Comparison of ENCODE assay signal across 4 worm cellular contexts in the genomic region with DNA sequence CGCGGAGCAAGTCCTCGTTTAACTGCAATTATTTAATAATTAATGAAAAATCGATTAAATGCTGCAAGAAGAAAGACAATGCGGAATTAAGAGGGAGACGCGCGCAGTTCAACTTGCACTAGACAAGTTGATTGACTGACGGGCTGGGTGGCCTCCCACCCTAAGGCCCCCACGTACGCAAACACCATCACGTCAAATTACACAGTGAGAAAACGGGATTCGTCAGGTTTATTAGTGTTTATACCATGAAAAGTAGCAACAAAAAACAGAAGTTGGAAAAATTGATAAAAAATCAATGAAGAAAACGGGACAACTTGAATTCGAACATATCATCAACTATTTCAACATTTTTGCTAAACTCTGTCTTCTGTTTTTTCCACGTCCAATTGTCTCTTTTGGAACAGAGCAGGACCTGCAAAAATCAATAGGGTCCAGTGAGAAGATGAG.
TF ChIP-seq lines count a peak whose summit lies in the region.

No protein-coding gene starts in this region.

TF ChIP-seq in whole organism, L2 larva, 48 proteins besides CTCF, POLR2A, EP300 and RAD21:
- peak; percentile 39 for TF ChIP-seq F13H6.1 (tag; optimal IDR thresholded peaks at IDR 0.05; lab: Kevin White, UChicago)
- TF ChIP-seq snpc-4 (tag; optimal IDR thresholded peaks at IDR 0.05; lab: Kevin White, UChicago): no peak
- peak; percentile 8 for TF ChIP-seq lin-13 (GFP tag; optimal IDR thresholded peaks at IDR 0.05; lab: Kevin White, UChicago)
- TF ChIP-seq C34F6.9 (tag; optimal IDR thresholded peaks at IDR 0.05; lab: Kevin White, UChicago): peak; percentile 51
- peak; percentile 4 for TF ChIP-seq nhr-129 (tag; optimal IDR thresholded peaks at IDR 0.05; lab: Kevin White, UChicago)
- no peak for TF ChIP-seq Y55F3AM.14 (GFP tag; optimal IDR thresholded peaks at IDR 0.05; lab: Kevin White, UChicago)
- no peak for TF ChIP-seq nhr-77 (tag; optimal IDR thresholded peaks at IDR 0.05; lab: Kevin White, UChicago)
- no peak for TF ChIP-seq skn-1 (tag; optimal IDR thresholded peaks at IDR 0.05; lab: Kevin White, UChicago)
- no peak for TF ChIP-seq sem-4 (tag; optimal IDR thresholded peaks at IDR 0.05; lab: Kevin White, UChicago)
- peak; percentile 37 for TF ChIP-seq sma-9 (GFP tag; optimal IDR thresholded peaks at IDR 0.05; lab: Kevin White, UChicago)
- no peak for TF ChIP-seq sma-9 (tag; optimal IDR thresholded peaks at IDR 0.05; lab: Kevin White, UChicago)
- peak; percentile 38 for TF ChIP-seq crh-2 (tag; optimal IDR thresholded peaks at IDR 0.05; lab: Kevin White, UChicago)
- TF ChIP-seq unc-55 (GFP tag; optimal IDR thresholded peaks at IDR 0.05; lab: Kevin White, UChicago): peak; percentile 51
- TF ChIP-seq fos-1 (tag; optimal IDR thresholded peaks at IDR 0.05; lab: Kevin White, UChicago): peak; percentile 15

TF ChIP-seq in whole organism, L4 larva, 104 proteins besides CTCF, POLR2A, EP300 and RAD21:
- TF ChIP-seq ctbp-1 (GFP tag; IDR thresholded peaks at IDR 0.05; lab: Robert Waterston, UW) (0 out of 2 replicates have a peak, but pooled peaks have one; percentile 8), rbr-2 (tag; optimal IDR thresholded peaks at IDR 0.05; lab: Kevin White, UChicago) (peak; percentile 37), dmd-6 (GFP tag; IDR thresholded peaks at IDR 0.05; lab: Robert Waterston, UW) (peak; percentile 44; the same call in 1 of the 2 replicates), jun-1 (tag; optimal IDR thresholded peaks at IDR 0.05; lab: Kevin White, UChicago) (no peak), hmg-1.1 (GFP tag; IDR thresholded peaks at IDR 0.05; lab: Robert Waterston, UW) (peak; percentile 65), mxl-3 (GFP tag; optimal IDR thresholded peaks at IDR 0.05; lab: Kevin White, UChicago) (peak; percentile 28), ceh-20 (GFP tag; IDR thresholded peaks at IDR 0.05; lab: Robert Waterston, UW) (peak; percentile 34; the same call in 1 of the 2 replicates), unc-62 (GFP tag; optimal IDR thresholded peaks at IDR 0.05 in 1 of 2; lab: Kevin White, UChicago) (no peak), unc-62 (tag; optimal IDR thresholded peaks at IDR 0.05; lab: Kevin White, UChicago) (no peak), dpl-1 (GFP tag; optimal IDR thresholded peaks at IDR 0.05; lab: Kevin White, UChicago) (peak; percentile 39), mep-1 (tag; optimal IDR thresholded peaks at IDR 0.05; lab: Kevin White, UChicago) (peak; percentile 62), zip-2 (tag; optimal IDR thresholded peaks at IDR 0.05; lab: Kevin White, UChicago) (no peak), aha-1 (tag; lab: Kevin White, UChicago) (peak; percentile 43), daf-12 (tag; optimal IDR thresholded peaks at IDR 0.05; lab: Kevin White, UChicago) (no peak), ceh-82 (tag; optimal IDR thresholded peaks at IDR 0.05; lab: Kevin White, UChicago) (no peak), nhr-10 (tag; optimal IDR thresholded peaks at IDR 0.05; lab: Kevin White, UChicago) (no peak), nhr-28 (tag; optimal IDR thresholded peaks at IDR 0.05; lab: Kevin White, UChicago) (peak; percentile 52), ceh-62 (tag; optimal IDR thresholded peaks at IDR 0.05; lab: Kevin White, UChicago) (no peak), daf-16 (GFP tag; optimal IDR thresholded peaks at IDR 0.05; lab: Kevin White, UChicago) (no peak), daf-16 (tag; optimal IDR thresholded peaks at IDR 0.05; lab: Kevin White, UChicago) (peak; percentile 67)

TF ChIP-seq in whole organism, late embryonic, 69 proteins besides CTCF, POLR2A, EP300 and RAD21:
- TF ChIP-seq ceh-24 (tag; optimal IDR thresholded peaks at IDR 0.05; lab: Kevin White, UChicago) (no peak), ceh-14 (tag; optimal IDR thresholded peaks at IDR 0.05; lab: Kevin White, UChicago) (peak; percentile 55), pha-2 (tag; optimal IDR thresholded peaks at IDR 0.05; lab: Kevin White, UChicago) (no peak), pag-3 (tag; optimal IDR thresholded peaks at IDR 0.05; lab: Kevin White, UChicago; ENCODE audit: borderline replicate concordance) (no peak), gmeb-2 (tag; optimal IDR thresholded peaks at IDR 0.05; lab: Kevin White, UChicago) (no peak), ceh-30 (tag; optimal IDR thresholded peaks at IDR 0.05; lab: Kevin White, UChicago) (no peak), unc-86 (tag; optimal IDR thresholded peaks at IDR 0.05; lab: Kevin White, UChicago) (peak; percentile 5), sox-4 (tag; optimal IDR thresholded peaks at IDR 0.05; lab: Kevin White, UChicago) (no peak), eyg-1 (tag; optimal IDR thresholded peaks at IDR 0.05; lab: Kevin White, UChicago) (no peak), dve-1 (tag; optimal IDR thresholded peaks at IDR 0.05; lab: Kevin White, UChicago) (no peak), hlh-6 (tag; optimal IDR thresholded peaks at IDR 0.05; lab: Kevin White, UChicago) (no peak), ceh-34 (tag; optimal IDR thresholded peaks at IDR 0.05; lab: Kevin White, UChicago) (peak; percentile 26), unc-55 (GFP tag; optimal IDR thresholded peaks at IDR 0.05; lab: Kevin White, UChicago) (peak; percentile 84), unc-3 (GFP tag; conservative IDR thresholded peaks at IDR 0.05; lab: Robert Waterston, UW) (0 out of 2 replicates have a peak, but pooled peaks have one; percentile 27), unc-3 (tag; optimal IDR thresholded peaks at IDR 0.05; lab: Kevin White, UChicago) (no peak), ttx-3 (tag; optimal IDR thresholded peaks at IDR 0.05; lab: Kevin White, UChicago) (peak; percentile 24), tbx-7 (tag; optimal IDR thresholded peaks at IDR 0.05; lab: Kevin White, UChicago) (no peak), hlh-13 (GFP tag; optimal IDR thresholded peaks at IDR 0.05; lab: Kevin White, UChicago) (no peak), ceh-31 (tag; optimal IDR thresholded peaks at IDR 0.05; lab: Kevin White, UChicago) (peak; percentile 65), nfya-1 (tag; optimal IDR thresholded peaks at IDR 0.05; lab: Kevin White, UChicago) (peak; percentile 13), nhr-11 (tag; optimal IDR thresholded peaks at IDR 0.05; lab: Kevin White, UChicago) (no peak), ref-2 (tag; optimal IDR thresholded peaks at IDR 0.05; lab: Kevin White, UChicago) (peak; percentile 32), odd-2 (tag; optimal IDR thresholded peaks at IDR 0.05; lab: Kevin White, UChicago) (no peak), ceh-48 (tag; optimal IDR thresholded peaks at IDR 0.05; lab: Kevin White, UChicago) (peak; percentile 64), fax-1 (tag; optimal IDR thresholded peaks at IDR 0.05; lab: Kevin White, UChicago) (no peak), sox-2 (GFP tag; IDR thresholded peaks at IDR 0.05; lab: Robert Waterston, UW) (no peak), sdc-2 (tag; optimal IDR thresholded peaks at IDR 0.05; lab: Kevin White, UChicago) (peak; percentile 47), ceh-22 (tag; optimal IDR thresholded peaks at IDR 0.05; lab: Kevin White, UChicago) (no peak), unc-42 (tag; optimal IDR thresholded peaks at IDR 0.05; lab: Kevin White, UChicago) (peak; percentile 18), pha-4 (tag; optimal IDR thresholded peaks at IDR 0.05; lab: Kevin White, UChicago) (no peak)

TF ChIP-seq in whole organism, mixed stage, embryonic, 35 proteins besides CTCF, POLR2A, EP300 and RAD21:
- TF ChIP-seq cnd-1 (tag; optimal IDR thresholded peaks at IDR 0.05; lab: Kevin White, UChicago) (peak; percentile 10), sptf-1 (tag; optimal IDR thresholded peaks at IDR 0.05; lab: Kevin White, UChicago) (peak; percentile 19), ces-1 (GFP tag; optimal IDR thresholded peaks at IDR 0.05; lab: Kevin White, UChicago) (peak; percentile 51), unc-120 (tag; optimal IDR thresholded peaks at IDR 0.05; lab: Kevin White, UChicago; ENCODE audit: poor library complexity, severe bottlenecking) (peak; percentile 14), nhr-76 (tag; optimal IDR thresholded peaks at IDR 0.05; lab: Kevin White, UChicago) (no peak), pha-4 (tag; optimal IDR thresholded peaks at IDR 0.05; lab: Kevin White, UChicago) (no peak), hlh-1 (tag; optimal IDR thresholded peaks at IDR 0.05; lab: Kevin White, UChicago) (no peak), lin-13 (tag; optimal IDR thresholded peaks at IDR 0.05; lab: Kevin White, UChicago) (peak; percentile 28), mls-2 (tag; optimal IDR thresholded peaks at IDR 0.05; lab: Kevin White, UChicago) (peak; percentile 78), ceh-43 (GFP tag; optimal IDR thresholded peaks at IDR 0.05; lab: Kevin White, UChicago) (peak; percentile 69)
